Fruit fly (Drosophila melanogaster): ENCODE results near the gene Ppat-Dpck.

Ppat-Dpck gene

dm6 chr3L:5731639-5732038 is 37.0 kb downstream of the Ppat-Dpck start:
- TF ChIP-seq usp (GFP tag; optimal IDR thresholded peaks at IDR 0.05) (no peak), psq (optimal IDR thresholded peaks at IDR 0.05) (no peak), EcR (GFP tag; optimal IDR thresholded peaks at IDR 0.05) (no peak), Dll (optimal IDR thresholded peaks at IDR 0.05) (no peak), pan (optimal IDR thresholded peaks at IDR 0.05) (no peak), CG8478 (optimal IDR thresholded peaks at IDR 0.05) (no peak)
